Worm (Caenorhabditis elegans): ENCODE results near the gene prdx-3.
"Not testable (repeated sequence)": the region's sequence is repeated elsewhere in the genome, so short reads cannot be mapped to it uniquely, and the experiment has no call there.

The prdx-3 gene

DNA sequence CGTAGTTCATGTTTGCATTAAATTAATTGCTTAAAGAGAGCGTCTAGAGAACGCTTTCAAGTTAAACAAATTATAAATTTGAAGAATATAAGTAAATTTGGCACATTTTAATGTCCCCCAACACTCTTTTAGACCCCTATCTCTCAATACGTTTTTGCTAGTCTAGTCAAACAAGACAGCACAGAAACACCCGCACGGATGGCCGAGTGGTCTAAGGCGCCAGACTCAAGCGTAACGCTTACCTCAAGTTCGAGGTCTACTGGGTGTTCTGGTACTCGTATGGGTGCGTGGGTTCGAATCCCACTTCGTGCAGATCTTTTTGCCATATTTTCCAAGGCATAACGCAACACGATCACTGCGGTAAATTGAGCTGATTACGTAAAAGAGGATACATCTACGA is 44.9 kb upstream of the prdx-3 start (continued):
- TF ChIP-seq hlh-30 (tag; optimal IDR thresholded peaks at IDR 0.05; ENCODE audit: insufficient read depth) (peak; percentile 19), hmg-1.1 (GFP tag; IDR thresholded peaks at IDR 0.05) (0 out of 2 replicates have a peak, but pooled peaks have one; percentile 36), dmd-6 (GFP tag; IDR thresholded peaks at IDR 0.05) (peak; percentile 43; the same call in 1 of the 2 replicates), nhr-28 (tag; optimal IDR thresholded peaks at IDR 0.05) (no peak), dmd-8 (GFP tag; IDR thresholded peaks at IDR 0.05) (peak; percentile 69; the same call in 1 of the 2 replicates), madf-9 (GFP tag; conservative IDR thresholded peaks at IDR 0.05) (peak; percentile 64; the same call in 1 of the 2 replicates), lir-3 (tag; optimal IDR thresholded peaks at IDR 0.05) (peak; percentile 22), vab-7 (GFP tag; IDR thresholded peaks at IDR 0.05) (peak; percentile 71), rbr-2 (tag; optimal IDR thresholded peaks at IDR 0.05) (peak; percentile 12), ceh-62 (tag; optimal IDR thresholded peaks at IDR 0.05) (no peak), pha-4 (GFP tag; IDR thresholded peaks at IDR 0.05) (peak; percentile 46; the same call in 1 of the 2 replicates), pha-4 (tag; optimal IDR thresholded peaks at IDR 0.05) (no peak), ZK546.5 (tag; optimal IDR thresholded peaks at IDR 0.05) (no peak), madf-5 (GFP tag; IDR thresholded peaks at IDR 0.05) (0 out of 4 replicates have a peak, but pooled peaks of 1 of the 2 experiments have one; percentile 18), dmd-9 (GFP tag; IDR thresholded peaks at IDR 0.05) (0 out of 2 replicates have a peak, but pooled peaks have one; percentile 43), Y48G9A.11 (GFP tag; IDR thresholded peaks at IDR 0.05) (peak; percentile 63; the same call in 1 of the 2 replicates), pqm-1 (tag; optimal IDR thresholded peaks at IDR 0.05) (no peak), unc-62 (GFP tag; optimal IDR thresholded peaks at IDR 0.05 in 1 of 2) (peak in 1 of 2 experiments; percentile 52), unc-62 (tag; optimal IDR thresholded peaks at IDR 0.05) (no peak), lin-39 (tag; optimal IDR thresholded peaks at IDR 0.05) (no peak), snpc-1.2 (GFP tag; IDR thresholded peaks at IDR 0.05) (0 out of 2 replicates have a peak, but pooled peaks have one; percentile 25), Y5F2A.4 (GFP tag; optimal IDR thresholded peaks at IDR 0.05) (no peak), lim-7 (GFP tag; IDR thresholded peaks at IDR 0.05) (peak; percentile 73; the same call in 1 of the 2 replicates), F44E2.7 (GFP tag; IDR thresholded peaks at IDR 0.05) (0 out of 2 replicates have a peak, but pooled peaks have one; percentile 34), attf-4 (tag; optimal IDR thresholded peaks at IDR 0.05) (no peak)

DNA sequence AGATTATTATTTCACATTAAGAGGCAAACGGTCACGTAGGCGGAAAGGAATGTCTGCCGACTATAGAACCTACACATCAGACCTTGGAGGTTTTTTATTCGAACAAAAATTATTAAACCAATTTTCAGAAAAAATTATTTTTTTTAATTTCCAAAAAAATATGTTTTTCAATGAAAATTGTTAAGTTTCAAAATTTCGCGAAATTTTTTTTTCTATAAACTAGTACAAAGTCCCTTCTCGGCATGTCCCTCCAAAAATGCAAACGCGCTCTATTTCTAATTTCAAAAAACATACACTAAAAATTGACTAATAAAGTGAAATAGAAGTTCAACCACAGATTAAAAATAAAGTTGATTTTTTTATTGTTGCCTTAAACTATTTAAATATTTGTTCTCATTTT is 42.3 kb upstream of the prdx-3 start, which contains the start of gene ckb-1:
Gene ckb-1 (plus strand): TSS at position 301 of the 400 bp plus-strand sequence.
- TF ChIP-seq nhr-77 (tag; optimal IDR thresholded peaks at IDR 0.05) (no peak), lsy-2 (tag; optimal IDR thresholded peaks at IDR 0.05) (peak in 1 of 2 experiments; percentile 7), aha-1 (tag) (no peak), nhr-76 (tag; optimal IDR thresholded peaks at IDR 0.05) (no peak), dve-1 (tag; optimal IDR thresholded peaks at IDR 0.05; ENCODE audit: insufficient read depth) (peak; percentile 15), mes-2 (tag; optimal IDR thresholded peaks at IDR 0.05; ENCODE audit: poor library complexity, severe bottlenecking) (peak; percentile 8), lin-38 (GFP tag; IDR thresholded peaks at IDR 0.05) (peak; percentile 39; the same call in 1 of the 2 replicates)

DNA sequence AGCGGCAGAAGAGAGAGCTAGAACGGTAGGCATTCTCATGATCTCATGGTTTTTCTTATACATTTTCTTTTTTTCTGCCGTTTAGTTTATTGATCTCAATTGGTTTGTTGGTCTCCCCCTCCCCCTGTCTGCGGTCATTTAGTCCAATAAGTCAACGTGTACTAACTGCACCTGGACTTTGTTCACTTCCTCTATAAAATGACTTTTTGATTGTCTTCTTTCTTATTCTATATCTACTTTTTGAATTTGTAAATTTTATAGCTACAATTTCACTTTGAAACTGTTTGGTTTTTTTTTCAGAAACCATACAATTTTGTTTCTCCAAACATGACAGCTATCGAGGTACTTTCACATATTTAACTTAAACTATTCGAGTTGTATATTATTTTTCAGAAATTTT is 39.6 kb upstream of the prdx-3 start, which contains the start of gene ckb-2:
Gene ckb-2 (plus strand): TSS at position 301 of the 400 bp plus-strand sequence.
- no peak for TF ChIP-seq F37D6.2 (tag; optimal IDR thresholded peaks at IDR 0.05)

DNA sequence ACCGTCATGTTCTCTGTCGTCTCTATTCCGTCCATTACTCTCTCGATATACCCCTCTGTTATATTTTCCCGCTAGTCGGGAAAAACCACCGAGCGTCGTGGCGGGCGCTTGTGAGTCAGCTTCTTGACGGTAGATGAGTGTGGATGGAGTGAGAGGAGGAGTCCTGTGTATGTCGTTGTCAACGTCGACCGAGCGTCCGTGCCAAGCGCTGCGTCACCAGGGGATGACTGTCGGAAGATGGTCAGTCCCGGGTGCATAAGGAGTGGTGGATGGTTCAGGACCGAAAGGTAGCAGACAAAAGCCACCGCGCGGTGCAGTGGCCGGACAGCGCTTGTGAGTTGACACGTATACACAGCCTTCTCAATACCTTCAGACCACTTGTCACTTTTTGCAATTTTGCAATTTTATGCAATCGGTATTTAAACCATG is 37.8 kb upstream of the prdx-3 start:
- TF ChIP-seq jun-1 (tag; optimal IDR thresholded peaks at IDR 0.05) (peak; percentile 6), mdl-1 (tag; optimal IDR thresholded peaks at IDR 0.05) (peak in 1 of 2 experiments; percentile 17), dmd-6 (GFP tag; IDR thresholded peaks at IDR 0.05) (peak; percentile 85), lin-1 (GFP tag; IDR thresholded peaks at IDR 0.05) (0 out of 2 replicates have a peak, but pooled peaks have one; percentile 43), F26F4.8 (GFP tag; conservative IDR thresholded peaks at IDR 0.05) (0 out of 2 replicates have a peak, but pooled peaks have one; percentile 19), pha-4 (GFP tag; IDR thresholded peaks at IDR 0.05) (peak; percentile 84), arid-1 (GFP tag; conservative IDR thresholded peaks at IDR 0.05) (peak; percentile 45; the same call in 1 of the 2 replicates), nhr-48 (tag; optimal IDR thresholded peaks at IDR 0.05) (peak; percentile 67), dmd-9 (GFP tag; IDR thresholded peaks at IDR 0.05) (peak; percentile 39; the same call in 1 of the 2 replicates), nhr-28 (tag; optimal IDR thresholded peaks at IDR 0.05) (peak; percentile 37), rbr-2 (tag; optimal IDR thresholded peaks at IDR 0.05) (peak; percentile 74), ZK337.2 (GFP tag; IDR thresholded peaks at IDR 0.05) (peak; percentile 64; the same call in 1 of the 2 replicates), lin-38 (GFP tag; IDR thresholded peaks at IDR 0.05) (peak; percentile 84), lir-3 (tag; optimal IDR thresholded peaks at IDR 0.05) (peak; percentile 52), spr-1 (tag; optimal IDR thresholded peaks at IDR 0.05) (peak; percentile 63), daf-16 (GFP tag; optimal IDR thresholded peaks at IDR 0.05) (peak; percentile 20 to 54), daf-16 (tag; optimal IDR thresholded peaks at IDR 0.05) (peak; percentile 24), F44E2.7 (GFP tag; IDR thresholded peaks at IDR 0.05) (peak; percentile 75; the same call in 1 of the 2 replicates), egl-43 (GFP tag; IDR thresholded peaks at IDR 0.05) (peak; percentile 94)
- TF ChIP-seq pha-4 (tag; optimal IDR thresholded peaks at IDR 0.05): not testable (repeated sequence)

Data from whole organism, L4 larva.